Worm (Caenorhabditis elegans): ENCODE data around the gene K03B4.8.

The K03B4.8 gene

DNA sequence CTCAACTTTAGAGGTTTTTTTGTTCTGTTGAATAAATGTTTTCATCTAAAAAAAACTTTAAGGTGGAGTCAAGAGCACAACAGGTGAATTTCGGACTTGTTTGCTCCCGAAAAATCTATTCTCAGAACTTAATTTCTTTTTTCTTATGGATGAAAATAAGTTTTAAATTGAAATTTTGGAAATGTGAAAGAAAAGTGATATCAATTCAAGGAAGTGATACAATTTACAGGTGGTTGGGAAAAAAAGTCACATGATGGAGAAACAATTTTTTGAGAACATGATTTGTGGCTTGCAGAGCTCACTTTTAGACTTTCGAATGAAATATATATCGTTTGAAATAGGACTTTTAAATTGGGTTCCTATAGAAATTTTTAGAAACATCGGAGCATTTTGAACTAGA is 33.2 kb upstream of the K03B4.8 start:
- TF ChIP-seq mec-3 (tag; optimal IDR thresholded peaks at IDR 0.05; ENCODE audit: borderline replicate concordance) (no peak), hlh-6 (tag; optimal IDR thresholded peaks at IDR 0.05) (no peak), ceh-34 (tag; optimal IDR thresholded peaks at IDR 0.05) (no peak), dmd-4 (tag; optimal IDR thresholded peaks at IDR 0.05; ENCODE audit: borderline replicate concordance) (no peak), ceh-31 (tag; optimal IDR thresholded peaks at IDR 0.05) (no peak), unc-3 (GFP tag; conservative IDR thresholded peaks at IDR 0.05) (no peak), unc-3 (tag; optimal IDR thresholded peaks at IDR 0.05) (no peak), pat-9 (tag; optimal IDR thresholded peaks at IDR 0.05) (no peak), unc-55 (GFP tag; optimal IDR thresholded peaks at IDR 0.05) (no peak)

ce11 chrV:4700189-4700588 is 25.8 kb upstream of the K03B4.8 start, which contains the start of gene ZC266.1:
Gene ZC266.1, minus strand, starts transcription at chrV:4700289.
- no peak for TF ChIP-seq ceh-48 (tag; optimal IDR thresholded peaks at IDR 0.05)

ce11 chrV:4698675-4699074 is 24.3 kb upstream of the K03B4.8 start:
- no peak for TF ChIP-seq tbx-2 (tag; optimal IDR thresholded peaks at IDR 0.05)
- TF ChIP-seq nhr-11 (tag; optimal IDR thresholded peaks at IDR 0.05) = no peak
- no peak for TF ChIP-seq hlh-13 (GFP tag; optimal IDR thresholded peaks at IDR 0.05)
- no peak for TF ChIP-seq dve-1 (tag; optimal IDR thresholded peaks at IDR 0.05)
- TF ChIP-seq mec-3 (tag; optimal IDR thresholded peaks at IDR 0.05; ENCODE audit: borderline replicate concordance) = no peak
- no peak for TF ChIP-seq ref-2 (tag; optimal IDR thresholded peaks at IDR 0.05)
- no peak for TF ChIP-seq pros-1 (tag; optimal IDR thresholded peaks at IDR 0.05)
- no peak for TF ChIP-seq ceh-18 (tag; optimal IDR thresholded peaks at IDR 0.05)
- TF ChIP-seq pat-9 (tag; optimal IDR thresholded peaks at IDR 0.05) = no peak
- TF ChIP-seq ceh-14 (tag; optimal IDR thresholded peaks at IDR 0.05) = no peak

ce11 chrV:4694466-4695092 is 20.2 kb upstream of the K03B4.8 start:
- TF ChIP-seq ama-1 (optimal IDR thresholded peaks at IDR 0.05) = no peak
- no peak for TF ChIP-seq Y22D7AL.16 (tag; optimal IDR thresholded peaks at IDR 0.05)
- TF ChIP-seq dve-1 (tag; optimal IDR thresholded peaks at IDR 0.05) = no peak
- TF ChIP-seq ceh-31 (tag; optimal IDR thresholded peaks at IDR 0.05) = no peak
- TF ChIP-seq K09A11.1 (tag; optimal IDR thresholded peaks at IDR 0.05; ENCODE audit: insufficient read depth) = no peak
- no peak for TF ChIP-seq ref-2 (tag; optimal IDR thresholded peaks at IDR 0.05)
- TF ChIP-seq pax-1 (tag; optimal IDR thresholded peaks at IDR 0.05) = no peak
- no peak for TF ChIP-seq elt-4 (tag; optimal IDR thresholded peaks at IDR 0.05)
- no peak for TF ChIP-seq ttx-3 (tag; optimal IDR thresholded peaks at IDR 0.05)
- TF ChIP-seq madf-2 (tag; optimal IDR thresholded peaks at IDR 0.05) = no peak
- no peak for TF ChIP-seq che-1 (tag; optimal IDR thresholded peaks at IDR 0.05)
- TF ChIP-seq fkh-6 (tag; optimal IDR thresholded peaks at IDR 0.05) = no peak
- no peak for TF ChIP-seq lin-11 (tag; optimal IDR thresholded peaks at IDR 0.05)
- TF ChIP-seq hlh-30 (tag; optimal IDR thresholded peaks at IDR 0.05; ENCODE audit: insufficient read depth) = no peak
- no peak for TF ChIP-seq sdc-2 (tag; optimal IDR thresholded peaks at IDR 0.05)
- no peak for TF ChIP-seq unc-55 (GFP tag; optimal IDR thresholded peaks at IDR 0.05)
- TF ChIP-seq lim-6 (tag; optimal IDR thresholded peaks at IDR 0.05) = no peak

DNA sequence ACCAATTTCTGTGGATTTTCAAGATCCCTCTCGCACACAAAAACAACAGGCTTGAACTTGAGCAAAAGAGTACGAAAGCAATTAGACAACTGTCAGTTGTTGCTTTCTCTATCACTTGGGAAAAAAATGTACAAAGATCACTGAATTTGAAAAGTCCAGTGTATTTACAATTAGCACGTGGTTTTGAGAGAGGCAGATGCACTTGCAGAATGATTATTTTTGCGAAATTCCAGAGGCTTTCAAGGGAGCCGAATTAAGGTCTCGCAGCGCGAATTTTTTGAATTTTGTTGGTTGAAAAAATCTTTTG is 18.8 kb upstream of the K03B4.8 start:
- TF ChIP-seq hlh-13 (GFP tag; optimal IDR thresholded peaks at IDR 0.05) (no peak), hlh-30 (tag; optimal IDR thresholded peaks at IDR 0.05; ENCODE audit: insufficient read depth) (no peak), F13H6.1 (tag; optimal IDR thresholded peaks at IDR 0.05) (no peak), ets-4 (tag; optimal IDR thresholded peaks at IDR 0.05) (no peak), ceh-22 (tag; optimal IDR thresholded peaks at IDR 0.05) (no peak), ztf-16 (tag; optimal IDR thresholded peaks at IDR 0.05) (no peak), mec-3 (tag; optimal IDR thresholded peaks at IDR 0.05; ENCODE audit: borderline replicate concordance) (no peak), tbx-7 (tag; optimal IDR thresholded peaks at IDR 0.05) (no peak), ceh-6 (GFP tag; optimal IDR thresholded peaks at IDR 0.05) (no peak), ceh-18 (tag; optimal IDR thresholded peaks at IDR 0.05) (no peak), ceh-24 (tag; optimal IDR thresholded peaks at IDR 0.05) (no peak), K02D7.2 (tag; optimal IDR thresholded peaks at IDR 0.05) (no peak)

All from whole organism, late embryonic.